Fruit fly (Drosophila melanogaster): ENCODE results near the gene CG15892.

Gene CG15892

dm6 chrX:6265456-6265877 is 28.7 kb downstream of the CG15892 start (continued):
- TF ChIP-seq CG1792 (GFP tag; optimal IDR thresholded peaks at IDR 0.05) (peak; percentile 85), CG31441 (GFP tag; IDR thresholded peaks at IDR 0.05) (peak; percentile 96), Jarid2 (GFP tag; optimal IDR thresholded peaks at IDR 0.05) (peak; percentile 85), tgo (GFP tag; IDR thresholded peaks at IDR 0.05) (peak; percentile 95), sens-2 (GFP tag; IDR thresholded peaks at IDR 0.05) (peak; percentile 90), CG15479 (GFP tag; optimal IDR thresholded peaks at IDR 0.05) (no peak), CG4854 (GFP tag; optimal IDR thresholded peaks at IDR 0.05) (peak; percentile 93), gce (GFP tag; IDR thresholded peaks at IDR 0.05) (peak; percentile 89), CG17568 (GFP tag; optimal IDR thresholded peaks at IDR 0.05) (peak; percentile 91), Lhr (GFP tag; optimal IDR thresholded peaks at IDR 0.05) (peak; percentile 91), lab (GFP tag; optimal IDR thresholded peaks at IDR 0.05) (peak; percentile 95), CG6254 (GFP tag; optimal IDR thresholded peaks at IDR 0.05) (peak; percentile 89), vfl (GFP tag; optimal IDR thresholded peaks at IDR 0.05) (peak; percentile 84), CG3281 (GFP tag; optimal IDR thresholded peaks at IDR 0.05) (peak; percentile 95), maf-S (GFP tag; optimal IDR thresholded peaks at IDR 0.05) (peak; percentile 94), sqz (GFP tag; optimal IDR thresholded peaks at IDR 0.05) (peak; percentile 94), CG12219 (GFP tag; optimal IDR thresholded peaks at IDR 0.05) (peak; percentile 95), crol (GFP tag; IDR thresholded peaks at IDR 0.05) (peak; percentile 45; the same call in 1 of the 2 replicates), grau (tag; optimal IDR thresholded peaks at IDR 0.05) (peak; percentile 95), CG3065 (GFP tag; optimal IDR thresholded peaks at IDR 0.05) (peak; percentile 91), Rx (GFP tag; IDR thresholded peaks at IDR 0.05) (peak; percentile 91), Nf-YA (GFP tag; IDR thresholded peaks at IDR 0.05) (peak; percentile 92), CG10366 (GFP tag; IDR thresholded peaks at IDR 0.05) (peak; percentile 93), CG4730 (GFP tag; IDR thresholded peaks at IDR 0.05) (peak; percentile 92), Scr (GFP tag; IDR thresholded peaks at IDR 0.05; ENCODE audit: partially characterized antibody) (0 out of 2 replicates have a peak, but pooled peaks have one; percentile 33), Elba2 (GFP tag; optimal IDR thresholded peaks at IDR 0.05) (peak; percentile 31), CG11085 (GFP tag; IDR thresholded peaks at IDR 0.05) (peak; percentile 81), Six4 (GFP tag; optimal IDR thresholded peaks at IDR 0.05) (peak; percentile 94), twi (tag; optimal IDR thresholded peaks at IDR 0.05) (peak; percentile 88), CG12769 (tag; optimal IDR thresholded peaks at IDR 0.05) (peak; percentile 93), tap (tag; optimal IDR thresholded peaks at IDR 0.05) (peak; percentile 93), CG34224 (GFP tag; IDR thresholded peaks at IDR 0.05; ENCODE audit: partially characterized antibody) (no peak), CG6791 (GFP tag; IDR thresholded peaks at IDR 0.05; ENCODE audit: partially characterized antibody) (no peak), PHDP (tag; optimal IDR thresholded peaks at IDR 0.05) (peak; percentile 96), CG43689 (GFP tag; IDR thresholded peaks at IDR 0.05) (peak; percentile 84), unpg (GFP tag; optimal IDR thresholded peaks at IDR 0.05) (peak; percentile 96), CG2889 (GFP tag; IDR thresholded peaks at IDR 0.05) (peak; percentile 82), crc (GFP tag; optimal IDR thresholded peaks at IDR 0.05) (peak; percentile 95), CG3995 (GFP tag; optimal IDR thresholded peaks at IDR 0.05) (peak; percentile 54), ttk (GFP tag; IDR thresholded peaks at IDR 0.05) (peak; percentile 96), CG33213 (GFP tag; optimal IDR thresholded peaks at IDR 0.05) (peak; percentile 92), lilli (GFP tag; optimal IDR thresholded peaks at IDR 0.05) (peak; percentile 96), CG11723 (GFP tag; optimal IDR thresholded peaks at IDR 0.05) (peak; percentile 94), seq (GFP tag; IDR thresholded peaks at IDR 0.05) (peak; percentile 97), CG10462 (GFP tag; optimal IDR thresholded peaks at IDR 0.05) (peak; percentile 92), CG16779 (GFP tag; IDR thresholded peaks at IDR 0.05) (peak; percentile 85), zfh1 (GFP tag; IDR thresholded peaks at IDR 0.05) (peak; percentile 94), D19A (tag; optimal IDR thresholded peaks at IDR 0.05) (peak; percentile 93), repo (GFP tag; optimal IDR thresholded peaks at IDR 0.05) (peak; percentile 94), CG5245 (GFP tag; optimal IDR thresholded peaks at IDR 0.05) (peak; percentile 94), NK7.1 (GFP tag; optimal IDR thresholded peaks at IDR 0.05) (peak; percentile 90)
